Fruit fly (Drosophila melanogaster) whole organism, wandering third instar larva: Measurements from ENCODE around the gene Cyp4d21.
A peak's percentile ranks its signal among the peaks of the same experiment; 100 is the strongest.

Experiments
- Abd-B ChIP-seq: fragments of >200 bp; optimal IDR thresholded peaks from 2 replicates; lab custom pipeline; 2017; ENCODE audit warnings: missing biosample characterization, missing genetic modification characterization
- CG32264 ChIP-seq: fragments of 200-800 bp; sonication (Bioruptor generic); optimal IDR thresholded peaks from 2 replicates; lab custom pipeline; 2016; ENCODE audit warnings: missing biosample characterization, missing genetic modification characterization
- CrebA ChIP-seq: fragments of 200-800 bp; sonication (Bioruptor generic); optimal IDR thresholded peaks from 2 replicates; lab custom pipeline; 2016; ENCODE audit warnings: missing biosample characterization, mild to moderate bottlenecking, missing genetic modification characterization, borderline replicate concordance
- Dfd ChIP-seq: fragments of >200 bp; optimal IDR thresholded peaks from 2 replicates; lab custom pipeline; 2017; ENCODE audit warnings: missing biosample characterization, missing genetic modification characterization
- Dif ChIP-seq: fragments of 200-275, 200-300 bp; sonication (Bioruptor generic); optimal IDR thresholded peaks from 2 replicates; lab custom pipeline; 2018; ENCODE audit warnings: missing biosample characterization, missing genetic modification characterization; ENCODE audit not compliant: partially characterized antibody
- HLH106 ChIP-seq: fragments of 200-800 bp; optimal IDR thresholded peaks from 3 replicates; lab custom pipeline; 2019; ENCODE audit warnings: missing biosample characterization, mild to moderate bottlenecking, missing genetic modification characterization, moderate library complexity
- Hr78 ChIP-seq: fragments of >200 bp; optimal IDR thresholded peaks from 2 replicates; lab custom pipeline; 2017; ENCODE audit warnings: missing biosample characterization, missing genetic modification characterization
- Hr83 ChIP-seq: fragments of 200-300 bp; sonication (Bioruptor generic); optimal IDR thresholded peaks from 2 replicates; lab custom pipeline; 2016; ENCODE audit warnings: missing biosample characterization, mild to moderate bottlenecking, missing genetic modification characterization, moderate library complexity; ENCODE audit not compliant: poor library complexity, severe bottlenecking
- Jra ChIP-seq: sonication (Bioruptor generic); optimal IDR thresholded peaks from 2 replicates; lab custom pipeline; 2016; ENCODE audit warnings: missing biosample characterization, missing genetic modification characterization
- N ChIP-seq: fragments of >200 bp; optimal IDR thresholded peaks from 2 replicates; lab custom pipeline; 2018; ENCODE audit warnings: missing biosample characterization, missing external identifiers, missing genetic modification characterization
- Rel ChIP-seq, 2 experiments: fragments of 200-800 bp; sonication (Bioruptor generic) in 1 of 2; optimal IDR thresholded peaks; 2 replicates in 1 of 2; 3 replicates in 1 of 2; lab custom pipeline; 2016 to 2019; ENCODE audit warnings: mild to moderate bottlenecking in 2 of 2, missing biosample characterization in 2 of 2, missing genetic modification characterization in 2 of 2, moderate library complexity in 1 of 2
- Sp1 ChIP-seq: fragments of 200-800 bp; sonication (Bioruptor generic); optimal IDR thresholded peaks from 3 replicates; lab custom pipeline; 2019; ENCODE audit warnings: missing biosample characterization, mild to moderate bottlenecking, missing genetic modification characterization, moderate library complexity
- Vsx2 ChIP-seq: fragments of 200-300, 225-300 bp; sonication (Bioruptor generic); optimal IDR thresholded peaks from 2 replicates; lab custom pipeline; 2018; ENCODE audit warnings: missing biosample characterization, missing genetic modification characterization; ENCODE audit not compliant: partially characterized antibody
- br ChIP-seq: fragments of 200-800 bp; sonication (Bioruptor generic); optimal IDR thresholded peaks from 2 replicates; lab custom pipeline; 2016; ENCODE audit warnings: missing biosample characterization, missing genetic modification characterization
- brk ChIP-seq: fragments of 200-800 bp; sonication (Bioruptor generic); optimal IDR thresholded peaks from 2 replicates; lab custom pipeline; 2016; ENCODE audit warnings: missing biosample characterization, mild to moderate bottlenecking, missing genetic modification characterization
- dl ChIP-seq, 2 experiments: fragments of 175-275, 200-275 bp in 1 of 2; fragments of 200-275 bp in 1 of 2; sonication (Bioruptor generic); optimal IDR thresholded peaks; lab custom pipeline; 2018; ENCODE audit warnings: mild to moderate bottlenecking in 2 of 2, missing biosample characterization in 2 of 2, missing genetic modification characterization in 2 of 2, moderate library complexity in 2 of 2; ENCODE audit not compliant: partially characterized antibody in 2 of 2, insufficient read depth in 1 of 2
- dmrt93B ChIP-seq: fragments of 200-800 bp; sonication (Bioruptor generic); optimal IDR thresholded peaks from 2 replicates; lab custom pipeline; 2018; ENCODE audit warnings: missing biosample characterization, mild to moderate bottlenecking, missing genetic modification characterization
- dsf ChIP-seq: sonication (Bioruptor generic); optimal IDR thresholded peaks from 2 replicates; lab custom pipeline; 2016; ENCODE audit warnings: missing biosample characterization, missing genetic modification characterization, borderline replicate concordance
- ey ChIP-seq: fragments of 200-800 bp; sonication (Bioruptor generic); optimal IDR thresholded peaks from 2 replicates; lab custom pipeline; 2016; ENCODE audit warnings: missing biosample characterization, missing genetic modification characterization
- foxo ChIP-seq, 2 experiments: fragments of 200-800 bp; sonication (Bioruptor generic); optimal IDR thresholded peaks; 2 replicates in 1 of 2; 3 replicates in 1 of 2; lab custom pipeline; 2016 to 2017; ENCODE audit warnings: missing biosample characterization in 2 of 2, missing genetic modification characterization in 2 of 2
- fru ChIP-seq: fragments of 200-800 bp; sonication (Bioruptor generic); optimal IDR thresholded peaks from 3 replicates; lab custom pipeline; 2016; ENCODE audit warnings: missing biosample characterization, mild to moderate bottlenecking, missing genetic modification characterization
- h ChIP-seq: fragments of 200-800 bp; sonication (Bioruptor generic); optimal IDR thresholded peaks from 3 replicates; lab custom pipeline; 2016; ENCODE audit warnings: missing biosample characterization, mild to moderate bottlenecking, missing genetic modification characterization
- jim ChIP-seq: fragments of 175-275, 200-325 bp; sonication (Bioruptor generic); optimal IDR thresholded peaks from 2 replicates; lab custom pipeline; 2016; ENCODE audit warnings: missing biosample characterization, mild to moderate bottlenecking, missing genetic modification characterization
- lola ChIP-seq: fragments of >200 bp; optimal IDR thresholded peaks from 2 replicates; lab custom pipeline; 2017; ENCODE audit warnings: missing biosample characterization, missing genetic modification characterization
- pan ChIP-seq: fragments of >200 bp; optimal IDR thresholded peaks from 2 replicates; lab custom pipeline; 2017
- psq ChIP-seq: fragments of 200-800 bp; sonication (Bioruptor generic); optimal IDR thresholded peaks from 3 replicates; lab custom pipeline; 2017; ENCODE audit warnings: missing biosample characterization, mild to moderate bottlenecking, missing genetic modification characterization, moderate library complexity
- rgr ChIP-seq: fragments of 200-800 bp; sonication (Bioruptor generic); optimal IDR thresholded peaks from 3 replicates; lab custom pipeline; 2016; ENCODE audit warnings: missing biosample characterization, mild to moderate bottlenecking, missing genetic modification characterization
- sv ChIP-seq: fragments of 200-800 bp; sonication (Bioruptor generic); optimal IDR thresholded peaks from 3 replicates; lab custom pipeline; 2016; ENCODE audit warnings: missing biosample characterization, missing genetic modification characterization
- tai ChIP-seq: sonication (Bioruptor generic); optimal IDR thresholded peaks from 2 replicates; lab custom pipeline; 2016; ENCODE audit warnings: missing biosample characterization, missing genetic modification characterization
- usp ChIP-seq: fragments of >200 bp; optimal IDR thresholded peaks from 2 replicates; lab custom pipeline; 2017; ENCODE audit warnings: missing biosample characterization, missing genetic modification characterization
- woc ChIP-seq: sonication (Bioruptor generic); optimal IDR thresholded peaks from 2 replicates; lab custom pipeline; 2016; ENCODE audit warnings: missing biosample characterization, mild to moderate bottlenecking, missing genetic modification characterization

Cyp4d21 gene

dm6 chr2L:7566627-7567026 is 38.8 kb upstream of the Cyp4d21 start:
- no peak for TF ChIP-seq Hr83 (GFP tag; lab: Kevin White, UChicago)
- TF ChIP-seq psq: no peak
- no peak for TF ChIP-seq pan (lab: Kevin White, UChicago)
- TF ChIP-seq foxo (GFP tag; optimal IDR thresholded peaks at IDR 0.05; lab: Kevin White, UChicago): no peak
- no peak for TF ChIP-seq h
- TF ChIP-seq Rel (GFP tag; optimal IDR thresholded peaks at IDR 0.05; lab: Kevin White, UChicago): no peak
- no peak for TF ChIP-seq Rel (tag; optimal IDR thresholded peaks at IDR 0.05; lab: Kevin White, UChicago)
- no peak for TF ChIP-seq Vsx2
- TF ChIP-seq N (GFP tag; lab: Kevin White, UChicago): no peak
- no peak for TF ChIP-seq Jra
- no peak for TF ChIP-seq ey
- no peak for TF ChIP-seq jim (GFP tag; lab: Kevin White, UChicago)
- no peak for TF ChIP-seq Sp1 (GFP tag; lab: Kevin White, UChicago)
- no peak for TF ChIP-seq fru (GFP tag; lab: Kevin White, UChicago)
- TF ChIP-seq dl (GFP tag; optimal IDR thresholded peaks at IDR 0.05; lab: Kevin White, UChicago; ENCODE audit: insufficient read depth in 1 of 2, partially characterized antibody in 2 of 2): no peak

DNA sequence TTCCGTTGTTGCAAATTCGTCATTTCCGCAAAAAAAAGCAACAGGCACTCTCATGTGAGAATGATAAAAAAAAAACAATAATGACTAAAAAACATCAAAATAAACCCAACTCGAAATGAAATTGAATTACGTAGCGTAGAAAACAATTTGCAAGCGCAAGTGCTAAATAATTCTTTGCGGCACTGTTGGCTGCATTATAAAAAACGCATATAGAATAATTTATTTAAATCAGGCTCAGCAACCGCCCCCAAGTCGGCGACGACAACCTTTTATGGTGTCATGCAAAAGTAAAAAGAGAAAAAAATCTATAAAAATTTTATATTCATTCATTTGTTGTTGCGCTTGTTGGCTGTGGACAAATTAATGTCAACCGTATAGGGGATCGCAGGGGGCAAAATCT is 34.9 kb upstream of the Cyp4d21 start:
- no peak for TF ChIP-seq HLH106
- no peak for TF ChIP-seq Abd-B (GFP tag; lab: Kevin White, UChicago)
- no peak for TF ChIP-seq woc (GFP tag; lab: Kevin White, UChicago)
- no peak for TF ChIP-seq CG32264 (GFP tag; lab: Kevin White, UChicago)
- no peak for TF ChIP-seq Rel (GFP tag; optimal IDR thresholded peaks at IDR 0.05; lab: Kevin White, UChicago)
- TF ChIP-seq Rel (tag; optimal IDR thresholded peaks at IDR 0.05; lab: Kevin White, UChicago): no peak
- no peak for TF ChIP-seq N (GFP tag; lab: Kevin White, UChicago)
- no peak for TF ChIP-seq Dif (GFP tag; lab: Kevin White, UChicago)
- no peak for TF ChIP-seq Sp1 (GFP tag; lab: Kevin White, UChicago)
- no peak for TF ChIP-seq sv

- TF ChIP-seq h (no peak), Rel (GFP tag; optimal IDR thresholded peaks at IDR 0.05; lab: Kevin White, UChicago) (no peak), Rel (tag; optimal IDR thresholded peaks at IDR 0.05; lab: Kevin White, UChicago) (peak; percentile 7)
Observed at dm6 chr2L:7571667-7572502, 33.5 kb upstream of the Cyp4d21 start.

DNA sequence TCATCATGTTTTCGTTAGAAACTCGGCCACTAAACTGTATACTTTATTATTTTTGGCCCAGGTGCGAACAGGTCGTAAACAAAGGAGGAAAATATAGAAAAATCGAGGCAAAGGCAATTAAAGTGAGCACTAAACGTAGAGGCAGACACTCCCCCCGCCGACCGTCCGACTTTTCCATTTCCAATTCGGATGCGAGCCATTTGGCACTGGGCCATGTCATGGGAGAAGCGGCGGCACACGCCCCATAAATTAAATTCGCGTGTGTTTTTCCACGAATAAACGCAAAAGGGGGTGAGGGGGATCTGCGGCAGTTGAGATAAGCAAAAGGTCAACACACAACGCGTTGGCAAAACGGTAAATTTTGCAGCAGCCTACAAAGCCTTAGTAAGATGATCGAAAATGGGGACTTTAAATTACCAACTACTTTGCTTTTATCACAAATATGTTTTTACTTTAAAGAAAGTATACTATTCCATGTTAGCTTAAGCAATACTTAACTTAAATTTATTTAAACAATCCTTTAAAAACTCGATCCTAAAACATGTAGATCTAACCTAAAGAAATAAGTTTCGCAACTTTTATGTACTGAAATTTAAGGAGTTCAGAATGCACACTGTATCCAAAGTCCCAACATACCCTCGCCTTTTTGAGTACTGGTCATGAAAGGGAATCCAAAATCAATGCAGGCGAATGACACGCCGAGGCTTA is 32.4 kb upstream of the Cyp4d21 start:
- no peak for TF ChIP-seq CrebA (GFP tag; lab: Kevin White, UChicago)
- no peak for TF ChIP-seq lola
- TF ChIP-seq brk (GFP tag; lab: Kevin White, UChicago): no peak
- TF ChIP-seq Hr78 (GFP tag; lab: Kevin White, UChicago): no peak
- peak; percentile 55 for TF ChIP-seq fru (GFP tag; lab: Kevin White, UChicago)
- peak; percentile 17 for TF ChIP-seq h
- TF ChIP-seq Dfd: no peak
- no peak for TF ChIP-seq Hr83 (GFP tag; lab: Kevin White, UChicago)
- TF ChIP-seq br (GFP tag; lab: Kevin White, UChicago): no peak
- TF ChIP-seq rgr (GFP tag; lab: Kevin White, UChicago): peak; percentile 34
- peak; percentile 58 for TF ChIP-seq woc (GFP tag; lab: Kevin White, UChicago)
- TF ChIP-seq foxo (GFP tag; optimal IDR thresholded peaks at IDR 0.05; lab: Kevin White, UChicago): peak in 1 of 2 experiments; percentile 59
- no peak for TF ChIP-seq Dif (GFP tag; lab: Kevin White, UChicago)

dm6 chr2L:7573547-7573870 is 31.9 kb upstream of the Cyp4d21 start:
- TF ChIP-seq dl (GFP tag; optimal IDR thresholded peaks at IDR 0.05; lab: Kevin White, UChicago; ENCODE audit: insufficient read depth in 1 of 2, partially characterized antibody in 2 of 2) (no peak), dmrt93B (GFP tag; lab: Kevin White, UChicago) (no peak), Hr83 (GFP tag; lab: Kevin White, UChicago) (peak; percentile 37), Jra (no peak), HLH106 (no peak), dsf (GFP tag; lab: Kevin White, UChicago) (no peak), Rel (GFP tag; optimal IDR thresholded peaks at IDR 0.05; lab: Kevin White, UChicago) (no peak), Rel (tag; optimal IDR thresholded peaks at IDR 0.05; lab: Kevin White, UChicago) (no peak), br (GFP tag; lab: Kevin White, UChicago) (no peak), h (no peak), Sp1 (GFP tag; lab: Kevin White, UChicago) (no peak), CrebA (GFP tag; lab: Kevin White, UChicago) (no peak), tai (GFP tag; lab: Kevin White, UChicago) (no peak), N (GFP tag; lab: Kevin White, UChicago) (no peak), usp (GFP tag; lab: Kevin White, UChicago) (no peak), Vsx2 (no peak), rgr (GFP tag; lab: Kevin White, UChicago) (no peak), Dif (GFP tag; lab: Kevin White, UChicago) (peak; percentile 30), lola (no peak), woc (GFP tag; lab: Kevin White, UChicago) (no peak), psq (peak; percentile 94), CG32264 (GFP tag; lab: Kevin White, UChicago) (no peak)
